Worm (Caenorhabditis elegans) whole organism, L4 larva: ENCODE results near the gene clec-135.

Experiments used
- F10B5.3 ChIP-seq: sonication (generic microtip); optimal IDR thresholded peaks from 2 replicates; lab custom pipeline; 2016; ENCODE audit warnings: mild to moderate bottlenecking, missing genetic modification characterization, missing compliant biosample characterization
- F44E2.7 ChIP-seq: fragments of 200-800 bp; sonication (Bioruptor generic); IDR thresholded peaks from 2 replicates; pipeline ENCODE4 v2.1.2; 2022; ENCODE audit warnings: missing genetic modification characterization, missing compliant biosample characterization
- T20F7.1 ChIP-seq: fragments of 200-800 bp; sonication (Bioruptor generic); optimal IDR thresholded peaks from 2 replicates; lab custom pipeline; 2018; ENCODE audit warnings: mild to moderate bottlenecking, missing genetic modification characterization, missing compliant biosample characterization
- ZK337.2 ChIP-seq: fragments of 200-800 bp; sonication (Bioruptor generic); IDR thresholded peaks from 2 replicates; pipeline ENCODE4 v1.3.6; 2022; ENCODE audit warnings: missing genetic modification reagents, missing genetic modification characterization, missing compliant biosample characterization
- ZK546.5 ChIP-seq, 2 experiments: sonication (generic microtip); optimal IDR thresholded peaks; 2 replicates each; lab custom pipeline; 2017; ENCODE audit warnings: missing biosample characterization in 2 of 2, missing genetic modification characterization in 2 of 2
- aha-1 ChIP-seq: fragments of 150-350 bp; peaks from one replicate; lab custom pipeline; 2014; ENCODE audit warnings: missing biosample characterization, missing genetic modification characterization
- ama-1 ChIP-seq: fragments of 150-350 bp; optimal IDR thresholded peaks from 2 replicates; lab custom pipeline; 2014; ENCODE audit warnings: inconsistent platforms, mixed read lengths
- ceh-20 ChIP-seq: fragments of 200-800 bp; sonication (Bioruptor generic); IDR thresholded peaks from 2 replicates; pipeline ENCODE4 v1.3.6; 2022; ENCODE audit warnings: missing genetic modification reagents, missing genetic modification characterization, missing compliant biosample characterization
- ceh-32 ChIP-seq: sonication (generic microtip); optimal IDR thresholded peaks from 2 replicates; lab custom pipeline; 2016; ENCODE audit warnings: mild to moderate bottlenecking, missing genetic modification characterization, missing compliant biosample characterization; ENCODE audit not compliant: poor library complexity
- daf-12 ChIP-seq: fragments of 150-350 bp; optimal IDR thresholded peaks from 2 replicates; lab custom pipeline; 2014; ENCODE audit warnings: missing biosample characterization, missing genetic modification reagents, missing genetic modification characterization
- daf-19 ChIP-seq: fragments of 200-800 bp; sonication (Bioruptor generic); conservative IDR thresholded peaks from 2 replicates; pipeline ENCODE4 v1.3.6; 2022; ENCODE audit warnings: missing genetic modification characterization, missing compliant biosample characterization
- dmd-8 ChIP-seq: fragments of 200-800 bp; sonication (Bioruptor generic); IDR thresholded peaks from 2 replicates; pipeline ENCODE4 v1.3.6; 2022; ENCODE audit warnings: missing genetic modification characterization, missing compliant biosample characterization
- duxl-1 ChIP-seq: sonication (generic microtip); optimal IDR thresholded peaks from 2 replicates; lab custom pipeline; 2016; ENCODE audit warnings: mild to moderate bottlenecking, missing genetic modification characterization, moderate library complexity, missing compliant biosample characterization; ENCODE audit not compliant: poor library complexity
- dve-1 ChIP-seq: sonication (generic microtip); optimal IDR thresholded peaks from 2 replicates; lab custom pipeline; 2017; ENCODE audit warnings: antibody characterized with exemption, mild to moderate bottlenecking, missing genetic modification characterization, missing compliant biosample characterization; ENCODE audit not compliant: insufficient read depth
- fos-1 ChIP-seq: fragments of 150-350 bp; optimal IDR thresholded peaks from 2 replicates; lab custom pipeline; 2014; ENCODE audit warnings: missing biosample characterization, missing genetic modification characterization
- hif-1 ChIP-seq, 2 experiments: sonication (generic microtip); optimal IDR thresholded peaks; 2 replicates each; lab custom pipeline; 2016 to 2017; ENCODE audit warnings: missing compliant biosample characterization in 2 of 2, missing genetic modification characterization in 2 of 2, missing genetic modification reagents in 2 of 2, missing genotype in 2 of 2, mild to moderate bottlenecking in 1 of 2
- hmg-1.1 ChIP-seq: fragments of 200-800 bp; sonication (Bioruptor generic); IDR thresholded peaks from 2 replicates; pipeline ENCODE4 v1.3.6; 2022; ENCODE audit warnings: missing genetic modification reagents, missing genetic modification characterization, missing compliant biosample characterization
- jun-1 ChIP-seq: fragments of 150-350 bp; optimal IDR thresholded peaks from 2 replicates; lab custom pipeline; 2014; ENCODE audit warnings: missing biosample characterization, missing genetic modification reagents, missing genetic modification characterization
- lin-1 ChIP-seq: fragments of 200-800 bp; sonication (Bioruptor generic); IDR thresholded peaks from 2 replicates; pipeline ENCODE4 v1.3.6; 2022; ENCODE audit warnings: missing genetic modification reagents, missing genetic modification characterization, missing compliant biosample characterization
- lin-15B ChIP-seq: fragments of 150-350 bp; sonication (generic microtip); optimal IDR thresholded peaks from 3 replicates; lab custom pipeline; 2014; ENCODE audit warnings: missing biosample characterization, missing genetic modification characterization
- lin-39 ChIP-seq: fragments of 150-350 bp; optimal IDR thresholded peaks from 2 replicates; lab custom pipeline; 2014; ENCODE audit warnings: missing biosample characterization, missing genetic modification reagents, missing genetic modification characterization
- madf-5 ChIP-seq, 2 experiments: fragments of 200-800 bp; sonication (Bioruptor generic); IDR thresholded peaks; 2 replicates each; pipeline ENCODE4 v1.3.6; 2022; ENCODE audit warnings: missing compliant biosample characterization in 2 of 2, missing genetic modification characterization in 2 of 2
- madf-9 ChIP-seq: fragments of 200-800 bp; sonication (Bioruptor generic); conservative IDR thresholded peaks from 2 replicates; pipeline ENCODE4 v1.3.6; 2022; ENCODE audit warnings: missing genetic modification reagents, missing genetic modification characterization, missing compliant biosample characterization
- mep-1 ChIP-seq: fragments of 150-350 bp; sonication (generic microtip); optimal IDR thresholded peaks from 3 replicates; lab custom pipeline; 2014; ENCODE audit warnings: missing biosample characterization, missing genetic modification characterization
- mes-2 ChIP-seq: sonication (generic microtip); optimal IDR thresholded peaks from 2 replicates; lab custom pipeline; 2016; ENCODE audit warnings: missing genotype, mild to moderate bottlenecking, missing genetic modification characterization, missing compliant biosample characterization; ENCODE audit not compliant: poor library complexity, severe bottlenecking
- mxl-2 ChIP-seq: fragments of 200-800 bp; sonication (Bioruptor generic); conservative IDR thresholded peaks from 2 replicates; pipeline ENCODE4 v1.3.6; 2022; ENCODE audit warnings: missing genetic modification reagents, missing genetic modification characterization, missing compliant biosample characterization
- nhr-10 ChIP-seq: fragments of 150-350 bp; optimal IDR thresholded peaks from 2 replicates; lab custom pipeline; 2014; ENCODE audit warnings: missing biosample characterization, missing genetic modification characterization
- nhr-11 ChIP-seq: fragments of 150-350 bp; optimal IDR thresholded peaks from 2 replicates; lab custom pipeline; 2014; ENCODE audit warnings: missing biosample characterization, missing genetic modification characterization
- nhr-111 ChIP-seq: fragments of 200-800 bp; sonication (Bioruptor generic); optimal IDR thresholded peaks from 2 replicates; lab custom pipeline; 2018; ENCODE audit warnings: mild to moderate bottlenecking, missing genetic modification characterization, missing compliant biosample characterization
- nhr-237 ChIP-seq: sonication (generic microtip); optimal IDR thresholded peaks from 2 replicates; lab custom pipeline; 2017; ENCODE audit warnings: missing biosample characterization, missing genetic modification characterization
- nhr-42 ChIP-seq: fragments of 200-800 bp; sonication (Bioruptor generic); IDR thresholded peaks from 2 replicates; pipeline ENCODE4 v1.3.6; 2022; ENCODE audit warnings: missing genetic modification characterization, missing compliant biosample characterization
- nhr-48 ChIP-seq: sonication (generic microtip); optimal IDR thresholded peaks from 2 replicates; lab custom pipeline; 2016; ENCODE audit warnings: mild to moderate bottlenecking, missing genetic modification characterization, missing compliant biosample characterization
- nhr-6 ChIP-seq: fragments of 150-350 bp; optimal IDR thresholded peaks from 2 replicates; lab custom pipeline; 2014; ENCODE audit warnings: missing biosample characterization, missing genetic modification characterization
- php-3 ChIP-seq: fragments of 200-800 bp; sonication (Bioruptor generic); IDR thresholded peaks from 2 replicates; pipeline ENCODE4 v1.3.6; 2022; ENCODE audit warnings: missing genetic modification reagents, missing genetic modification characterization, missing compliant biosample characterization
- pqm-1 ChIP-seq: sonication (generic microtip); optimal IDR thresholded peaks from 2 replicates; lab custom pipeline; 2017; ENCODE audit warnings: missing biosample characterization, missing genetic modification characterization
- rbr-2 ChIP-seq: sonication (generic microtip); optimal IDR thresholded peaks from 2 replicates; lab custom pipeline; 2016; ENCODE audit warnings: missing genotype, missing genetic modification characterization, missing compliant biosample characterization
- sdz-12 ChIP-seq: fragments of 200-800 bp; sonication (Bioruptor generic); optimal IDR thresholded peaks from 2 replicates; lab custom pipeline; 2018; ENCODE audit warnings: mild to moderate bottlenecking, missing genetic modification characterization, missing compliant biosample characterization
- skn-1 ChIP-seq: fragments of 150-350 bp; optimal IDR thresholded peaks from 2 replicates; lab custom pipeline; 2014; ENCODE audit warnings: missing biosample characterization, missing genetic modification characterization
- snpc-4 ChIP-seq: fragments of 150-350 bp; optimal IDR thresholded peaks from 2 replicates; lab custom pipeline; 2014; ENCODE audit warnings: missing biosample characterization, missing genetic modification characterization
- tag-97 ChIP-seq: fragments of 200-800 bp; sonication (Bioruptor generic); IDR thresholded peaks from 2 replicates; pipeline ENCODE4 v1.3.6; 2022; ENCODE audit warnings: missing genetic modification characterization, missing compliant biosample characterization
- unc-130 ChIP-seq: sonication (generic microtip); optimal IDR thresholded peaks from 2 replicates; lab custom pipeline; 2016; ENCODE audit warnings: missing genetic modification reagents, missing genetic modification characterization, missing compliant biosample characterization
- vab-7 ChIP-seq: fragments of 200-800 bp; sonication (Bioruptor generic); IDR thresholded peaks from 2 replicates; pipeline ENCODE4 v1.3.6; 2022; ENCODE audit warnings: missing genetic modification reagents, missing genetic modification characterization, missing compliant biosample characterization
- zip-11 ChIP-seq: fragments of 200-800 bp; sonication (Bioruptor generic); IDR thresholded peaks from 2 replicates; pipeline ENCODE4 v1.3.6; 2022; ENCODE audit warnings: missing genetic modification characterization, missing compliant biosample characterization

clec-135 gene

ce11 chrII:4299227-4299703 lies 40.7 kb upstream of the clec-135 start, which contains the start of gene sco-1 (continued):
- TF ChIP-seq duxl-1 (tag; lab: Kevin White, UChicago) = peak; percentile 88
- peak; percentile 92 for TF ChIP-seq unc-130 (GFP tag; lab: Kevin White, UChicago)
- no peak for TF ChIP-seq daf-19 (GFP tag; lab: Robert Waterston, UW)
- TF ChIP-seq tag-97 = peak; percentile 95
- TF ChIP-seq dmd-8 (GFP tag; lab: Robert Waterston, UW) = no peak
- TF ChIP-seq zip-11 (GFP tag; lab: Robert Waterston, UW) = no peak
- no peak for TF ChIP-seq nhr-111 (GFP tag; lab: Kevin White, UChicago)
- TF ChIP-seq snpc-4 (tag; lab: Kevin White, UChicago) = peak; percentile 60
- peak; percentile 90 for TF ChIP-seq nhr-11
- TF ChIP-seq nhr-237 (tag; lab: Kevin White, UChicago) = no peak
- peak; percentile 95 for TF ChIP-seq dve-1 (tag; lab: Kevin White, UChicago)
- no peak for TF ChIP-seq pqm-1
- TF ChIP-seq php-3 (GFP tag; lab: Robert Waterston, UW) = peak; percentile 88
- TF ChIP-seq mxl-2 (GFP tag; lab: Robert Waterston, UW) = 0 out of 2 replicates have a peak, but pooled peaks have one; percentile 11
- peak; percentile 91 for TF ChIP-seq madf-9 (GFP tag; lab: Robert Waterston, UW)
- no peak for TF ChIP-seq T20F7.1 (GFP tag; lab: Kevin White, UChicago)
- peak; percentile 84 for TF ChIP-seq hmg-1.1 (GFP tag; lab: Robert Waterston, UW)
- no peak for TF ChIP-seq fos-1 (tag; lab: Kevin White, UChicago)
- TF ChIP-seq jun-1 = peak; percentile 85
- TF ChIP-seq skn-1 (tag; lab: Kevin White, UChicago) = no peak
- TF ChIP-seq aha-1 (tag; lab: Kevin White, UChicago) = peak; percentile 93
- TF ChIP-seq nhr-42 (GFP tag; lab: Robert Waterston, UW) = peak; percentile 91
- TF ChIP-seq ZK546.5 (tag; optimal IDR thresholded peaks at IDR 0.05; lab: Kevin White, UChicago) = no peak
- TF ChIP-seq F10B5.3 (tag; lab: Kevin White, UChicago) = no peak
- TF ChIP-seq mep-1 (tag; lab: Kevin White, UChicago) = peak; percentile 98
- TF ChIP-seq hif-1 (tag; optimal IDR thresholded peaks at IDR 0.05; lab: Kevin White, UChicago) = peak in 1 of 2 experiments; percentile 95

ce11 chrII:4297259-4297658 lies 38.7 kb upstream of the clec-135 start:
- TF ChIP-seq pqm-1 (peak; percentile 16), lin-1 (GFP tag; lab: Robert Waterston, UW) (no peak), vab-7 (no peak), mes-2 (no peak), aha-1 (tag; lab: Kevin White, UChicago) (peak; percentile 57)

ce11 chrII:4294801-4295200 lies 36.2 kb upstream of the clec-135 start, which contains the start of gene rml-4:
TSS of gene rml-4 (plus strand) at chrII:4295101.
- TF ChIP-seq F44E2.7 (GFP tag; lab: Robert Waterston, UW) (no peak), madf-9 (GFP tag; lab: Robert Waterston, UW) (no peak), duxl-1 (tag; lab: Kevin White, UChicago) (no peak), lin-15B (tag; lab: Kevin White, UChicago) (no peak), ceh-32 (no peak)

- TF ChIP-seq aha-1 (tag; lab: Kevin White, UChicago) (no peak), daf-12 (no peak), ama-1 (no peak), zip-11 (GFP tag; lab: Robert Waterston, UW) (no peak), nhr-6 (tag; lab: Kevin White, UChicago) (no peak), nhr-48 (tag; lab: Kevin White, UChicago) (no peak), nhr-10 (no peak), ZK337.2 (GFP tag; lab: Robert Waterston, UW) (no peak), daf-19 (GFP tag; lab: Robert Waterston, UW) (no peak), madf-5 (GFP tag; IDR thresholded peaks at IDR 0.05; lab: Robert Waterston, UW) (no peak), ceh-20 (GFP tag; lab: Robert Waterston, UW) (no peak), unc-130 (GFP tag; lab: Kevin White, UChicago) (no peak), lin-39 (tag; lab: Kevin White, UChicago) (no peak), hif-1 (tag; optimal IDR thresholded peaks at IDR 0.05; lab: Kevin White, UChicago) (no peak), sdz-12 (GFP tag; lab: Kevin White, UChicago) (no peak), rbr-2 (tag; lab: Kevin White, UChicago) (no peak)
These were observed 35.6 kb upstream of the clec-135 start for ce11 chrII:4294189-4294588.
